Worm (Caenorhabditis elegans): ENCODE measurements around the gene F39F10.3.
A peak's percentile ranks its signal among the peaks of the same experiment; 100 is the strongest.

The F39F10.3 gene

DNA sequence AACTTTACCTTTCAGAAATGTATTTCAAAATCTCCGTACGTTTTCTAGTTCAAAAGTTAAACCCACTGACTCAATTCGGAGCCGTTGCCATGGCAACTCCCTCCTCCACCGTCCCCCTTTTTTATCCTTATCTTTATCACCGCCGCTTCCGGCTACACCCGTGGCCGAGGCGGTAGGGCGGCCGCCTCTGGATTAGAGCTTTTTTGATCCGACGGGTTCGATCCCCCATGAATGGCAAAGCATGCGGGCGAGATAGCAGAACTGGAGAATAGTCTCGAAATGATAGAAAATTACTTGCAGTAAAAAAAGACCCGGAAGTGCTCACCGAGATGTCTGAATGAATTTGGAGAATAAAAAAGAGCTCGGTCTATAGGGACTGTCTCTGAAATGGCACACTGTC is 2.0 kb downstream of the F39F10.3 start:
- no peak for TF ChIP-seq unc-98 (GFP tag; IDR thresholded peaks at IDR 0.05)
- TF ChIP-seq nhr-47 (tag; optimal IDR thresholded peaks at IDR 0.05), result peak; percentile 34
- TF ChIP-seq efl-1 (optimal IDR thresholded peaks at IDR 0.05), result no peak
- peak in 1 of 2 experiments; percentile 58 for TF ChIP-seq efl-1 (GFP tag; optimal IDR thresholded peaks at IDR 0.05 in 1 of 2)
- TF ChIP-seq sox-4 (tag; optimal IDR thresholded peaks at IDR 0.05), result peak; percentile 5
- TF ChIP-seq fkh-8 (tag; optimal IDR thresholded peaks at IDR 0.05), result peak; percentile 71
- TF ChIP-seq dsc-1 (tag; optimal IDR thresholded peaks at IDR 0.05), result peak; percentile 29
- no peak for TF ChIP-seq hpl-2 (GFP tag; optimal IDR thresholded peaks at IDR 0.05)
- no peak for TF ChIP-seq ceh-90 (tag; optimal IDR thresholded peaks at IDR 0.05)
- TF ChIP-seq grh-1 (GFP tag; IDR thresholded peaks at IDR 0.05), result no peak
- TF ChIP-seq zag-1 (tag; optimal IDR thresholded peaks at IDR 0.05), result no peak
- TF ChIP-seq egl-13 (tag; optimal IDR thresholded peaks at IDR 0.05), result peak; percentile 14

ce11 chrX:16894577-16894976 is 2.8 kb downstream of the F39F10.3 start, which contains the start of gene F39F10.2:
TSS of gene F39F10.2 (plus strand) at chrX:16894877.
- TF ChIP-seq nhr-76 (tag; optimal IDR thresholded peaks at IDR 0.05), result no peak
- TF ChIP-seq C16A3.4 (tag; optimal IDR thresholded peaks at IDR 0.05), result no peak
- TF ChIP-seq aha-1 (tag; optimal IDR thresholded peaks at IDR 0.05), result no peak
- TF ChIP-seq C34B4.2 (tag; optimal IDR thresholded peaks at IDR 0.05), result no peak
- TF ChIP-seq zag-1 (tag; optimal IDR thresholded peaks at IDR 0.05), result no peak
- TF ChIP-seq nhr-84 (tag; optimal IDR thresholded peaks at IDR 0.05), result no peak
- no peak for TF ChIP-seq nhr-90 (tag; optimal IDR thresholded peaks at IDR 0.05; ENCODE audit: poor library complexity)
- TF ChIP-seq mep-1 (tag; optimal IDR thresholded peaks at IDR 0.05), result no peak
- no peak for TF ChIP-seq unc-98 (GFP tag; IDR thresholded peaks at IDR 0.05)

DNA sequence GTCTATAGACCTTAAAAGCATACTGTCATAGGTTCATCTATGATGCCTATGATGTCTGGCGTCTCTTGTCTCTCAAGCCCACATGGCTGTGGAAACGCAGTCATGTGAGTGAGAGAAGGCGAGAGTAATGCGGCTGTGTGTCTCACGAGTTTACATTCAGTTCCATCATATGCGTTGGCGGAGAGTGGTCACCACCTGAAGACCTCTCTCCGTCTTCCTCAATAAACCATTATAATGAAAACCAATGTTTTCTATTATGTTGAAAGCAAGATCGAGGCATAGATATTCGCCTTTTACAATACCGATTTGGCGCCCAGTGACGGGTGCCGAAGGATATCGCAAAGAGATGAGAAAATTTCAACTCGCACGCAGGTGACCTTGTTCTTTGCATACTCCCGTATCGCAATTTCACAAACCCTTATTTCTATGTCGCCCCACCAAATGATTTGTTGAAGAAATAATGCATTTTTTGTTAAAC is 10.2 kb downstream of the F39F10.3 start:
- TF ChIP-seq nhr-19 (GFP tag; conservative IDR thresholded peaks at IDR 0.05), result peak; percentile 83
- TF ChIP-seq lin-14 (GFP tag; optimal IDR thresholded peaks at IDR 0.05), result peak; percentile 90
- peak; percentile 10 for TF ChIP-seq fkh-8 (tag; optimal IDR thresholded peaks at IDR 0.05)
- peak; percentile 61 for TF ChIP-seq nhr-90 (tag; optimal IDR thresholded peaks at IDR 0.05; ENCODE audit: poor library complexity)
- TF ChIP-seq blmp-1 (tag; optimal IDR thresholded peaks at IDR 0.05), result peak; percentile 83
- peak; percentile 43; the same call in 1 of the 2 replicates for TF ChIP-seq ceh-88 (GFP tag; IDR thresholded peaks at IDR 0.05)
- peak; percentile 21 for TF ChIP-seq xbp-1 (tag; optimal IDR thresholded peaks at IDR 0.05)
- TF ChIP-seq elt-3 (tag; optimal IDR thresholded peaks at IDR 0.05), result peak in 1 of 6 experiments; percentile 1
- peak; percentile 41; the same call in 1 of the 2 replicates for TF ChIP-seq mab-9 (GFP tag; IDR thresholded peaks at IDR 0.05)
- peak; percentile 40 for TF ChIP-seq ama-1 (optimal IDR thresholded peaks at IDR 0.05)
- TF ChIP-seq nhr-20 (tag; optimal IDR thresholded peaks at IDR 0.05), result peak; percentile 79
- TF ChIP-seq efl-1 (optimal IDR thresholded peaks at IDR 0.05), result peak in 1 of 2 experiments; percentile 11
- TF ChIP-seq efl-1 (GFP tag; optimal IDR thresholded peaks at IDR 0.05 in 1 of 2), result peak in 1 of 2 experiments; percentile 14
- TF ChIP-seq dsc-1 (tag; optimal IDR thresholded peaks at IDR 0.05), result peak; percentile 1
- TF ChIP-seq rnt-1 (tag; optimal IDR thresholded peaks at IDR 0.05), result peak; percentile 35
- peak; percentile 34 for TF ChIP-seq C16A3.4 (tag; optimal IDR thresholded peaks at IDR 0.05)
- TF ChIP-seq skn-1 (tag; optimal IDR thresholded peaks at IDR 0.05), result peak; percentile 13
- TF ChIP-seq dpl-1 (GFP tag; optimal IDR thresholded peaks at IDR 0.05), result peak in 2 of 3 experiments; percentile 4 to 12
- peak; percentile 36 for TF ChIP-seq mep-1 (tag; optimal IDR thresholded peaks at IDR 0.05)
- peak; percentile 50 for TF ChIP-seq lir-3 (tag; optimal IDR thresholded peaks at IDR 0.05; ENCODE audit: poor library complexity)
- peak; percentile 0 for TF ChIP-seq nhr-237 (tag; optimal IDR thresholded peaks at IDR 0.05)
- peak; percentile 87 for TF ChIP-seq nhr-85 (tag)
- peak; percentile 49 for TF ChIP-seq swsn-7 (tag; optimal IDR thresholded peaks at IDR 0.05)
- peak; percentile 65 for TF ChIP-seq nhr-47 (tag; optimal IDR thresholded peaks at IDR 0.05)
- peak; percentile 83 for TF ChIP-seq nhr-71 (tag; optimal IDR thresholded peaks at IDR 0.05)
- peak in 1 of 2 experiments; percentile 84 for TF ChIP-seq mdl-1 (tag; optimal IDR thresholded peaks at IDR 0.05)
- peak; percentile 17 to 66 for TF ChIP-seq lsy-2 (tag; optimal IDR thresholded peaks at IDR 0.05)
- TF ChIP-seq lin-35 (GFP tag; optimal IDR thresholded peaks at IDR 0.05), result peak; percentile 32 to 70
- TF ChIP-seq tbx-2 (tag; optimal IDR thresholded peaks at IDR 0.05), result peak; percentile 53
- peak; percentile 80 for TF ChIP-seq snu-23 (GFP tag; optimal IDR thresholded peaks at IDR 0.05)

Measured in whole organism, L1 larva.